Fruit fly (Drosophila melanogaster) whole organism, prepupa: ENCODE results near the gene CG34026.

ENCODE experiments used
- Blimp-1 ChIP-seq: fragments of 200-800 bp; sonication (Bioruptor generic); optimal IDR thresholded peaks from 3 replicates; lab custom pipeline; 2017; ENCODE audit warnings: missing biosample characterization, missing genetic modification characterization, mild to moderate bottlenecking, moderate library complexity, missing genetic modification reagents
- CG10669 ChIP-seq: fragments of 200-800 bp; sonication (Bioruptor generic); optimal IDR thresholded peaks from 3 replicates; lab custom pipeline; 2018; ENCODE audit warnings: missing biosample characterization, mild to moderate bottlenecking, missing genetic modification characterization, moderate library complexity
- CG11762 ChIP-seq: fragments of 200-800 bp; sonication (Bioruptor generic); optimal IDR thresholded peaks from 3 replicates; lab custom pipeline; 2016; ENCODE audit warnings: missing biosample characterization, missing genetic modification characterization; ENCODE audit not compliant: insufficient read depth
- CG11902 ChIP-seq: fragments of 200-800 bp; sonication (Bioruptor generic); optimal IDR thresholded peaks from 3 replicates; lab custom pipeline; 2016; ENCODE audit warnings: missing biosample characterization, missing genetic modification characterization
- CG1621 ChIP-seq: fragments of 200-800 bp; sonication (Bioruptor generic); optimal IDR thresholded peaks from 3 replicates; lab custom pipeline; 2018; ENCODE audit warnings: missing biosample characterization, mild to moderate bottlenecking, missing genetic modification characterization
- CG16779 ChIP-seq: fragments of 200-800 bp; sonication (Bioruptor generic); optimal IDR thresholded peaks from 3 replicates; lab custom pipeline; 2017; ENCODE audit warnings: missing biosample characterization, mild to moderate bottlenecking, missing genetic modification characterization
- CG32006 ChIP-seq: fragments of 200-800 bp; sonication (Bioruptor generic); optimal IDR thresholded peaks from 3 replicates; lab custom pipeline; 2017; ENCODE audit warnings: missing biosample characterization, mild to moderate bottlenecking, missing genetic modification characterization
- CG34406 ChIP-seq: fragments of 200-800 bp; sonication (Bioruptor generic); optimal IDR thresholded peaks from 3 replicates; lab custom pipeline; 2016; ENCODE audit warnings: missing biosample characterization, missing genetic modification characterization
- CG3919 ChIP-seq: fragments of 200-800 bp; sonication (Bioruptor generic); optimal IDR thresholded peaks from 3 replicates; lab custom pipeline; 2016; ENCODE audit warnings: missing biosample characterization, missing genetic modification characterization
- CG4318 ChIP-seq: fragments of 200-800 bp; sonication (Bioruptor generic); optimal IDR thresholded peaks from 3 replicates; lab custom pipeline; 2017; ENCODE audit warnings: missing biosample characterization, mild to moderate bottlenecking, missing genetic modification characterization
- CG6163 ChIP-seq: fragments of 200-800 bp; sonication (Bioruptor generic); IDR thresholded peaks from 3 replicates; pipeline ENCODE4 v1.3.6; 2022; ENCODE audit warnings: missing biosample characterization, missing genetic modification characterization
- CG6276 ChIP-seq: fragments of 200-800 bp; sonication (Bioruptor generic); optimal IDR thresholded peaks from 2 replicates; lab custom pipeline; 2017; ENCODE audit warnings: missing biosample characterization, mild to moderate bottlenecking, missing genetic modification characterization
- CG6792 ChIP-seq: fragments of 200-800 bp; sonication (Bioruptor generic); optimal IDR thresholded peaks from 3 replicates; lab custom pipeline; 2016; ENCODE audit warnings: missing biosample characterization, missing genetic modification characterization
- CG6808 ChIP-seq: fragments of 200-800 bp; sonication (Bioruptor generic); optimal IDR thresholded peaks from 3 replicates; lab custom pipeline; 2017; ENCODE audit warnings: missing biosample characterization, missing genetic modification characterization, mild to moderate bottlenecking, moderate library complexity, missing genetic modification reagents
- CG6854 ChIP-seq: fragments of 200-800 bp; sonication (Bioruptor generic); optimal IDR thresholded peaks from 2 replicates; lab custom pipeline; 2017; ENCODE audit warnings: missing biosample characterization, mild to moderate bottlenecking, missing genetic modification characterization
- CG7368 ChIP-seq: fragments of 200-800 bp; sonication (Bioruptor generic); optimal IDR thresholded peaks from 3 replicates; lab custom pipeline; 2016; ENCODE audit warnings: missing biosample characterization, missing genetic modification characterization
- CG8119 ChIP-seq: fragments of 200-800 bp; sonication (Bioruptor generic); IDR thresholded peaks from 3 replicates; pipeline ENCODE4 v1.3.6; 2022; ENCODE audit warnings: missing biosample characterization, missing genetic modification characterization
- CG8319 ChIP-seq: fragments of 200-800 bp; sonication (Bioruptor generic); optimal IDR thresholded peaks from 3 replicates; lab custom pipeline; 2016; ENCODE audit warnings: missing biosample characterization, missing genetic modification characterization
- CG8632 ChIP-seq: fragments of 200-800 bp; sonication (Bioruptor generic); optimal IDR thresholded peaks from 3 replicates; lab custom pipeline; 2016; ENCODE audit warnings: missing biosample characterization, missing genetic modification characterization
- CG9139 ChIP-seq: fragments of 200-800 bp; sonication (Bioruptor generic); optimal IDR thresholded peaks from 3 replicates; lab custom pipeline; 2017; ENCODE audit warnings: missing biosample characterization, mild to moderate bottlenecking, missing genetic modification characterization
- Eip78C ChIP-seq: fragments of 200-800 bp; sonication (Bioruptor generic); peaks from one replicate; lab custom pipeline; 2016; ENCODE audit warnings: missing biosample characterization, missing genetic modification characterization
- Eip93F ChIP-seq: fragments of 200-800 bp; sonication (Bioruptor generic); optimal IDR thresholded peaks from 2 replicates; lab custom pipeline; 2016; ENCODE audit warnings: missing biosample characterization, mild to moderate bottlenecking, missing genetic modification characterization
- Ets21C ChIP-seq: fragments of 200-800 bp; sonication (Bioruptor generic); optimal IDR thresholded peaks from 3 replicates; lab custom pipeline; 2016; ENCODE audit warnings: missing biosample characterization, missing genetic modification characterization
- Ets96B ChIP-seq: fragments of 200-800 bp; optimal IDR thresholded peaks from 2 replicates; lab custom pipeline; 2019; ENCODE audit warnings: missing biosample characterization, mild to moderate bottlenecking, missing genetic modification characterization, moderate library complexity
- Gug ChIP-seq: fragments of 200-800 bp; sonication (Bioruptor generic); IDR thresholded peaks from 2 replicates; pipeline ENCODE4 v1.3.6; 2022; ENCODE audit warnings: missing biosample characterization, missing genetic modification characterization
- Hr38 ChIP-seq: sonication (Bioruptor generic); optimal IDR thresholded peaks from 2 replicates; lab custom pipeline; 2016; ENCODE audit warnings: missing biosample characterization, missing genetic modification characterization
- Hr39 ChIP-seq: fragments of 200-800 bp; sonication (Bioruptor generic); optimal IDR thresholded peaks from 2 replicates; lab custom pipeline; 2016; ENCODE audit warnings: missing biosample characterization, missing genetic modification characterization
- Hr4 ChIP-seq: fragments of 200-800 bp; sonication (Bioruptor generic); optimal IDR thresholded peaks from 3 replicates; lab custom pipeline; 2016; ENCODE audit warnings: missing biosample characterization, missing genetic modification characterization
- Lpt ChIP-seq: fragments of 200-800 bp; sonication (Bioruptor generic); optimal IDR thresholded peaks from 3 replicates; lab custom pipeline; 2016; ENCODE audit warnings: missing biosample characterization, missing genetic modification characterization
- Met ChIP-seq: fragments of 200-800 bp; sonication (Bioruptor generic); optimal IDR thresholded peaks from 3 replicates; lab custom pipeline; 2016; ENCODE audit warnings: missing biosample characterization, missing genetic modification characterization
- OdsH ChIP-seq: fragments of 200-800 bp; sonication (Bioruptor generic); optimal IDR thresholded peaks from 3 replicates; lab custom pipeline; 2016; ENCODE audit warnings: missing biosample characterization, missing genetic modification characterization
- Smox ChIP-seq: fragments of 200-800 bp; sonication (Bioruptor generic); optimal IDR thresholded peaks from 3 replicates; lab custom pipeline; 2016; ENCODE audit warnings: missing biosample characterization, missing genetic modification characterization
- Sox102F ChIP-seq: fragments of 200-800 bp; sonication (Bioruptor generic); optimal IDR thresholded peaks from 2 replicates; lab custom pipeline; 2016; ENCODE audit warnings: missing biosample characterization, mild to moderate bottlenecking, missing genetic modification characterization
- acj6 ChIP-seq: fragments of 200-800 bp; sonication (Bioruptor generic); optimal IDR thresholded peaks from 3 replicates; lab custom pipeline; 2016; ENCODE audit warnings: missing biosample characterization, missing genetic modification characterization
- cyc ChIP-seq: fragments of 200-800 bp; sonication (Bioruptor generic); optimal IDR thresholded peaks from 3 replicates; lab custom pipeline; 2016; ENCODE audit warnings: missing biosample characterization, missing genetic modification characterization
- dac ChIP-seq: fragments of 200-800 bp; sonication (Bioruptor generic); optimal IDR thresholded peaks from 2 replicates; lab custom pipeline; 2017; ENCODE audit warnings: missing biosample characterization, mild to moderate bottlenecking, missing genetic modification characterization
- esn ChIP-seq: fragments of 200-800 bp; sonication (Bioruptor generic); optimal IDR thresholded peaks from 2 replicates; lab custom pipeline; 2016; ENCODE audit warnings: missing biosample characterization, mild to moderate bottlenecking, missing genetic modification characterization, moderate library complexity
- fd59A ChIP-seq: fragments of 200-800 bp; sonication (Bioruptor generic); optimal IDR thresholded peaks from 2 replicates; lab custom pipeline; 2017; ENCODE audit warnings: missing biosample characterization, mild to moderate bottlenecking, missing genetic modification characterization, missing genetic modification reagents
- fd85E ChIP-seq: fragments of 200-800 bp; sonication (Bioruptor generic); optimal IDR thresholded peaks from 3 replicates; lab custom pipeline; 2016; ENCODE audit warnings: missing biosample characterization, missing genetic modification characterization
- fkh ChIP-seq: fragments of 200-800 bp; sonication (Bioruptor generic); optimal IDR thresholded peaks from 3 replicates; lab custom pipeline; 2017; ENCODE audit warnings: missing biosample characterization, mild to moderate bottlenecking, missing genetic modification characterization, moderate library complexity
- net ChIP-seq: fragments of 200-800 bp; sonication (Bioruptor generic); optimal IDR thresholded peaks from 3 replicates; lab custom pipeline; 2016; ENCODE audit warnings: missing biosample characterization, missing genetic modification characterization
- pdm3 ChIP-seq: fragments of 200-800 bp; sonication (Bioruptor generic); optimal IDR thresholded peaks from 3 replicates; lab custom pipeline; 2016; ENCODE audit warnings: missing biosample characterization, missing genetic modification characterization
- ss ChIP-seq, 2 experiments: fragments of 200-800 bp; sonication (Bioruptor generic); optimal IDR thresholded peaks; 2 replicates in 1 of 2; 3 replicates in 1 of 2; lab custom pipeline; 2017 to 2018; ENCODE audit warnings: mild to moderate bottlenecking in 2 of 2, missing biosample characterization in 2 of 2, missing genetic modification characterization in 2 of 2, moderate library complexity in 1 of 2
- svp ChIP-seq: fragments of 200-800 bp; sonication (Bioruptor generic); peaks from one replicate; lab custom pipeline; 2016; ENCODE audit warnings: missing biosample characterization, missing genetic modification characterization
- topi ChIP-seq: fragments of 200-800 bp; sonication (Bioruptor generic); optimal IDR thresholded peaks from 3 replicates; lab custom pipeline; 2016; ENCODE audit warnings: missing biosample characterization, missing genetic modification characterization
- vri ChIP-seq: fragments of 200-800 bp; sonication (Bioruptor generic); optimal IDR thresholded peaks from 3 replicates; lab custom pipeline; 2016; ENCODE audit warnings: missing biosample characterization, mild to moderate bottlenecking, missing genetic modification characterization

CG34026 gene

DNA sequence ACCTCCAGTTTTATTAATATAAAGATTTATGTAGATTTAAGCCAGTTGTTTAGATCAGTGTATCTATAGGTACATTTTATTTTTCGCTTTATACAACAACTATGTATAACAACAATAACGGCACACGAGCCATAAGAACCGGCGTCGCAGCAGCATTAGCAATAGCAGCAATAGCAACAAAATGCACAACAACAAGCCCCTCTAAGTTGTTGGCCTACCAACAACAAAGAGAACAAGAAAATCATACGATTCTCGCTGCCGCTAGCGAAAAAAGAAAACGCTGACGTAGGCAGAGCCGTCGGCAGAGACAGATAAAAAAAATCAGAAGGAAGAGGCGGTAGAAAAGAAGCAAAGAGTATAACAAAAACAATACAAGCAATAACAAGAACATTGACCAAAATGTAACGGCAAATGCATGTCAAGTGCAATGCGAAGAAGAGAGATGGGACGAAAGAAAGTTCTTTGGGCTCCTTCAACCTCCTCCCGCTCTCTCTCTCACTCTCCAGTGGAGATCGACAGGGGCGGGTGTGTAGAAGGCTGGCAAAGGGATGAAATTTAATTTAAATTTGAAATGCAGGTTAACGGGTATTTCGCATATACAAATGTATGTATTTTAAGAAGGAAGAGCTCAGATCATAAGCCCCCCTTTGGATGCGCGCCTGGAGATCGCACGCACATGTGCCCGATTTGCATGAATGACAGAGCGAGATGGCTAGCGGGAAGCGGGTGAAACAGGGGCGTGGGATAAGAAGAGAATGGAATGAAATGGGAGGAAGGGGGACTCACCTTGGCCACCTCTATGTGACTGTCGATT is 45.3 kb downstream of the CG34026 start (continued):
- TF ChIP-seq CG32006: peak; percentile 99
- peak; percentile 99 for TF ChIP-seq CG6854 (GFP tag; lab: Kevin White, UChicago)
- TF ChIP-seq Sox102F (GFP tag; lab: Kevin White, UChicago): peak; percentile 100
- TF ChIP-seq CG7368 (GFP tag; lab: Kevin White, UChicago): peak; percentile 99
- peak; percentile 98 for TF ChIP-seq fd59A (GFP tag; lab: Kevin White, UChicago)
- TF ChIP-seq fkh: peak; percentile 76
- peak; percentile 100 for TF ChIP-seq pdm3 (GFP tag; lab: Kevin White, UChicago)
- peak; percentile 100 for TF ChIP-seq Met (GFP tag; lab: Kevin White, UChicago)
- TF ChIP-seq OdsH (GFP tag; lab: Kevin White, UChicago): peak; percentile 99
- TF ChIP-seq CG1621 (tag; lab: Kevin White, UChicago): peak; percentile 99
- TF ChIP-seq CG16779 (tag; lab: Kevin White, UChicago): peak; percentile 97
- TF ChIP-seq topi (GFP tag; lab: Kevin White, UChicago): peak; percentile 100
- peak; percentile 99 for TF ChIP-seq CG34406
- TF ChIP-seq cyc (GFP tag; lab: Kevin White, UChicago): peak; percentile 100
- peak; percentile 99 for TF ChIP-seq dac (GFP tag; lab: Kevin White, UChicago)
- peak; percentile 98 for TF ChIP-seq CG6276 (GFP tag; lab: Kevin White, UChicago)
- peak; percentile 98 for TF ChIP-seq ss (GFP tag; optimal IDR thresholded peaks at IDR 0.05; lab: Kevin White, UChicago)
- TF ChIP-seq CG11762: peak; percentile 98
- TF ChIP-seq Eip78C: peak; percentile 100
- peak; percentile 98 for TF ChIP-seq Blimp-1 (GFP tag; lab: Kevin White, UChicago)
- peak; percentile 99 for TF ChIP-seq CG4318 (GFP tag; lab: Kevin White, UChicago)
- TF ChIP-seq CG6792 (GFP tag; lab: Kevin White, UChicago): peak; percentile 99
- peak; percentile 100 for TF ChIP-seq esn (GFP tag; lab: Kevin White, UChicago)
- TF ChIP-seq CG11902: peak; percentile 99
- TF ChIP-seq CG3919 (GFP tag; lab: Kevin White, UChicago): peak; percentile 99
- peak; percentile 99 for TF ChIP-seq CG10669 (GFP tag; lab: Kevin White, UChicago)
- TF ChIP-seq svp (GFP tag; lab: Kevin White, UChicago): peak; percentile 100
- peak; percentile 83 for TF ChIP-seq Hr38 (GFP tag; lab: Kevin White, UChicago)
- TF ChIP-seq Gug: peak; percentile 98
- TF ChIP-seq Smox (GFP tag; lab: Kevin White, UChicago): peak; percentile 99
- peak; percentile 96 for TF ChIP-seq fd85E (GFP tag; lab: Kevin White, UChicago)
- peak; percentile 99 for TF ChIP-seq net (GFP tag; lab: Kevin White, UChicago)
- peak; percentile 97 for TF ChIP-seq Hr4 (GFP tag; lab: Kevin White, UChicago)
- peak; percentile 98 for TF ChIP-seq CG8119 (GFP tag; lab: Robert Waterston, UW)
- peak; percentile 99 for TF ChIP-seq CG8632

DNA sequence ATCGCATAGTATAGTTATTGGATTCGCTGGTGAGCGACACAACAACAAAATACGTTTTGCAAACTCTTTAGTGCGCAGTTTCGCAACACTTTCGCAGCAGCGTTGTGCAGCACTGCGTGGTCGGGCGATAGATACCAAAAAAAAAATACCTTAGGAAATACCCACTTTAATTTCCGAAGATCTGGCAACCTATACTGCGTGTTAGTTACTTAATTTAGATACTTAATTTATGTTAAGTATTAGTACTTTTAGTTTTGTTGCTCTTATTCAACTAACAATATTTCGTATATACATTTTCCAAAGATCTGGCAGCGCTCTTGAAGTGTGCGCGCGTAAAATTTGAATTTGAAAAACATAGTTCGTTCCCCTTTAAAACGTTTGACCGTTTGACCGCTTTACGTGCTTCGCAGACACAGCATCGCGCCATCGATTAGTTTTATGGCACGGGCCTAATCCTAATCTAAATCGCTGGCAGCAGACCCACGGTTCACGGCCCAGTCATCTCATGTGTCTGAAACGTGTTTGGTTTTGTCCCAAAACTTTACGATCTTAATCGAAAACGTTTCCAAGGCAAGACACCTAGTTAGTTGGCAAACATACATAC is 46.4 kb downstream of the CG34026 start, which contains the start of gene LPCAT:
Gene LPCAT (minus strand): TSS at position 70 of the 604 bp plus-strand sequence.
- no peak for TF ChIP-seq ss (GFP tag; optimal IDR thresholded peaks at IDR 0.05; lab: Kevin White, UChicago)
- TF ChIP-seq CG34406: no peak
- TF ChIP-seq CG9139 (GFP tag; lab: Kevin White, UChicago): no peak
- peak; percentile 36 for TF ChIP-seq pdm3 (GFP tag; lab: Kevin White, UChicago)
- no peak for TF ChIP-seq Blimp-1 (GFP tag; lab: Kevin White, UChicago)
- TF ChIP-seq Ets21C (GFP tag; lab: Kevin White, UChicago): peak; percentile 41
- TF ChIP-seq cyc (GFP tag; lab: Kevin White, UChicago): peak; percentile 86
- peak; percentile 70 for TF ChIP-seq CG6163
- TF ChIP-seq Sox102F (GFP tag; lab: Kevin White, UChicago): no peak
- no peak for TF ChIP-seq CG6792 (GFP tag; lab: Kevin White, UChicago)
- peak; percentile 48 for TF ChIP-seq Ets96B (tag; lab: Kevin White, UChicago)
- TF ChIP-seq CG8119 (GFP tag; lab: Robert Waterston, UW): peak; percentile 57; the same call in 2 of the 3 replicates
- peak; percentile 51 for TF ChIP-seq CG10669 (GFP tag; lab: Kevin White, UChicago)
- TF ChIP-seq CG6808 (GFP tag; lab: Kevin White, UChicago): peak; percentile 26
- TF ChIP-seq CG11762: peak; percentile 46
- no peak for TF ChIP-seq CG16779 (tag; lab: Kevin White, UChicago)
- peak; percentile 14 for TF ChIP-seq acj6 (GFP tag; lab: Kevin White, UChicago)
- peak; percentile 42 for TF ChIP-seq CG8319 (GFP tag; lab: Kevin White, UChicago)
- no peak for TF ChIP-seq CG1621 (tag; lab: Kevin White, UChicago)
- TF ChIP-seq Hr4 (GFP tag; lab: Kevin White, UChicago): peak; percentile 53
- no peak for TF ChIP-seq Hr38 (GFP tag; lab: Kevin White, UChicago)
- TF ChIP-seq Eip93F: no peak
- TF ChIP-seq Lpt: no peak
- TF ChIP-seq fd85E (GFP tag; lab: Kevin White, UChicago): no peak
- peak; percentile 2 for TF ChIP-seq vri
- peak; percentile 71 for TF ChIP-seq Hr39 (GFP tag; lab: Kevin White, UChicago)
